Fruit fly (Drosophila melanogaster) whole organism, embryonic: ENCODE results near the gene Myo95E.
A peak's percentile ranks its signal among the peaks of the same experiment; 100 is the strongest.

Source experiments
- Ada2b ChIP-seq: fragments of 200-800 bp; sonication (Bioruptor generic); IDR thresholded peaks from 2 replicates; pipeline ENCODE4 v1.3.6; 2022; ENCODE audit warnings: missing biosample characterization, missing genetic modification characterization
- B-H1 ChIP-seq: fragments of 200-800 bp; sonication (Bioruptor generic); IDR thresholded peaks from 3 replicates; pipeline ENCODE4 v1.3.6; 2022; ENCODE audit warnings: missing biosample characterization, missing genetic modification characterization
- Bdp1 ChIP-seq: fragments of 200-800 bp; sonication (Bioruptor generic); optimal IDR thresholded peaks from 3 replicates; lab custom pipeline; 2016; ENCODE audit warnings: missing biosample characterization, missing genetic modification characterization
- CG10959 ChIP-seq: fragments of 200-800 bp; sonication (Bioruptor generic); IDR thresholded peaks from 2 replicates; pipeline ENCODE4 v1.3.6; 2022; ENCODE audit warnings: missing biosample characterization, missing genetic modification characterization
- CG11247 ChIP-seq: fragments of 200-800 bp; sonication (Bioruptor generic); IDR thresholded peaks from 2 replicates; pipeline ENCODE4 v1.3.6; 2022; ENCODE audit warnings: missing biosample characterization, missing genetic modification characterization
- CG11398 ChIP-seq: fragments of 200-800 bp; sonication (Bioruptor generic); optimal IDR thresholded peaks from 2 replicates; lab custom pipeline; 2016; ENCODE audit warnings: missing biosample characterization, missing genetic modification characterization
- CG11695 ChIP-seq: fragments of 200-800 bp; sonication (Bioruptor generic); IDR thresholded peaks from 3 replicates; pipeline ENCODE4 v1.3.6; 2022; ENCODE audit warnings: missing biosample characterization, missing genetic modification characterization
- CG12219 ChIP-seq: fragments of 200-800 bp; sonication (Bioruptor generic); optimal IDR thresholded peaks from 3 replicates; lab custom pipeline; 2018; ENCODE audit warnings: missing biosample characterization, mild to moderate bottlenecking, missing genetic modification characterization
- CG12299 ChIP-seq: fragments of 200-800 bp; sonication (Bioruptor generic); optimal IDR thresholded peaks from 2 replicates; lab custom pipeline; 2018; ENCODE audit warnings: missing biosample characterization, mild to moderate bottlenecking, missing genetic modification characterization
- CG13775 ChIP-seq: fragments of 200-800 bp; sonication (Bioruptor generic); optimal IDR thresholded peaks from 3 replicates; lab custom pipeline; 2017; ENCODE audit warnings: missing biosample characterization, mild to moderate bottlenecking, missing genetic modification characterization
- CG1529 ChIP-seq: fragments of 200-800 bp; sonication (Bioruptor generic); optimal IDR thresholded peaks from 3 replicates; lab custom pipeline; 2018; ENCODE audit warnings: missing biosample characterization, missing genetic modification characterization
- CG15514 ChIP-seq: fragments of 200-800 bp; sonication (Bioruptor generic); optimal IDR thresholded peaks from 3 replicates; lab custom pipeline; 2017; ENCODE audit warnings: missing biosample characterization, missing genetic modification characterization, mild to moderate bottlenecking, moderate library complexity, missing genetic modification reagents
- CG16779 ChIP-seq: fragments of 200-800 bp; sonication (Bioruptor generic); IDR thresholded peaks from 2 replicates; pipeline ENCODE4 v1.3.6; 2022; ENCODE audit warnings: missing biosample characterization, missing genetic modification characterization
- CG16815 ChIP-seq: fragments of 200-800 bp; sonication (Bioruptor generic); optimal IDR thresholded peaks from 3 replicates; lab custom pipeline; 2017; ENCODE audit warnings: missing biosample characterization, mild to moderate bottlenecking, missing genetic modification characterization
- CG17328 ChIP-seq: fragments of 200-800 bp; sonication (Bioruptor generic); IDR thresholded peaks from 2 replicates; pipeline ENCODE4 v1.3.6; 2022; ENCODE audit warnings: missing biosample characterization, missing genetic modification characterization
- CG1792 ChIP-seq: fragments of 200-800 bp; sonication (Bioruptor generic); optimal IDR thresholded peaks from 2 replicates; lab custom pipeline; 2016; ENCODE audit warnings: missing biosample characterization, missing genetic modification characterization
- CG2116 ChIP-seq: fragments of 200-800 bp; sonication (Bioruptor generic); optimal IDR thresholded peaks from 3 replicates; lab custom pipeline; 2018; ENCODE audit warnings: missing biosample characterization, mild to moderate bottlenecking, missing genetic modification characterization
- CG31365 ChIP-seq: fragments of 200-800 bp; sonication (Bioruptor generic); optimal IDR thresholded peaks from 2 replicates; lab custom pipeline; 2018; ENCODE audit warnings: missing biosample characterization, mild to moderate bottlenecking, missing genetic modification characterization
- CG3163 ChIP-seq: fragments of 200-800 bp; sonication (Bioruptor generic); optimal IDR thresholded peaks from 3 replicates; lab custom pipeline; 2016; ENCODE audit warnings: missing biosample characterization, missing genetic modification characterization
- CG3995 ChIP-seq: fragments of 200-800 bp; sonication (Bioruptor generic); optimal IDR thresholded peaks from 3 replicates; lab custom pipeline; 2016; ENCODE audit warnings: missing biosample characterization, missing genetic modification characterization
- CG6254 ChIP-seq: fragments of 200-800 bp; sonication (Bioruptor generic); optimal IDR thresholded peaks from 3 replicates; lab custom pipeline; 2017; ENCODE audit warnings: mild to moderate bottlenecking, missing biosample characterization, missing genetic modification reagents, missing genetic modification characterization
- CG9609 ChIP-seq: fragments of 200-800 bp; sonication (Bioruptor generic); optimal IDR thresholded peaks from 3 replicates; lab custom pipeline; 2016; ENCODE audit warnings: missing biosample characterization, missing genetic modification characterization
- CrebB ChIP-seq: fragments of 200-800 bp; sonication (Bioruptor generic); optimal IDR thresholded peaks from 3 replicates; lab custom pipeline; 2018; ENCODE audit warnings: missing biosample characterization, mild to moderate bottlenecking, missing genetic modification characterization
- D ChIP-seq, 2 experiments: fragments of 200-800 bp in 1 of 2; fragments of >200 bp in 1 of 2; sonication (Bioruptor generic) in 1 of 2; optimal IDR thresholded peaks; 2 replicates in 1 of 2; 3 replicates in 1 of 2; lab custom pipeline; 2017; ENCODE audit warnings: mild to moderate bottlenecking in 1 of 2, missing biosample characterization in 1 of 2, missing genetic modification characterization in 1 of 2, missing genetic modification reagents in 1 of 2
- Deaf1 ChIP-seq: fragments of 200-800 bp; optimal IDR thresholded peaks from 3 replicates; lab custom pipeline; 2019; ENCODE audit warnings: missing biosample characterization, mild to moderate bottlenecking, missing genetic modification characterization, moderate library complexity
- Dp ChIP-seq: fragments of 200-800 bp; sonication (Bioruptor generic); optimal IDR thresholded peaks from 2 replicates; lab custom pipeline; 2018; ENCODE audit warnings: missing biosample characterization, mild to moderate bottlenecking, missing genetic modification characterization, moderate library complexity
- Dref ChIP-seq: fragments of 200-800 bp; sonication (Bioruptor generic); IDR thresholded peaks from 2 replicates; pipeline ENCODE4 v1.3.6; 2022; ENCODE audit warnings: missing biosample characterization, missing genetic modification characterization
- Lpt ChIP-seq: fragments of >200 bp; optimal IDR thresholded peaks from 2 replicates; lab custom pipeline; 2018; ENCODE audit warnings: missing biosample characterization, missing genetic modification characterization
- MBD-R2 ChIP-seq: fragments of 200-800 bp; sonication (Bioruptor generic); IDR thresholded peaks from 2 replicates; pipeline ENCODE4 v1.3.6; 2022; ENCODE audit warnings: missing biosample characterization, missing genetic modification characterization
- Myb ChIP-seq: fragments of 200-800 bp; sonication (Bioruptor generic); optimal IDR thresholded peaks from 2 replicates; lab custom pipeline; 2016; ENCODE audit warnings: missing biosample characterization, missing genetic modification characterization
- Neu2 ChIP-seq: fragments of 200-800 bp; sonication (Bioruptor generic); optimal IDR thresholded peaks from 3 replicates; lab custom pipeline; 2016; ENCODE audit warnings: missing biosample characterization, missing genetic modification characterization, borderline replicate concordance
- Oli ChIP-seq: fragments of 200-800 bp; sonication (Bioruptor generic); optimal IDR thresholded peaks from 2 replicates; lab custom pipeline; 2018; ENCODE audit warnings: missing biosample characterization, mild to moderate bottlenecking, missing genetic modification characterization, moderate library complexity
- PHDP ChIP-seq: fragments of 200-800 bp; sonication (Bioruptor generic); optimal IDR thresholded peaks from 3 replicates; lab custom pipeline; 2018; ENCODE audit warnings: missing biosample characterization, mild to moderate bottlenecking, missing genetic modification characterization, moderate library complexity
- abd-A ChIP-seq: fragments of 200-800 bp; sonication (Bioruptor generic); optimal IDR thresholded peaks from 3 replicates; lab custom pipeline; 2019; ENCODE audit warnings: missing biosample characterization, mild to moderate bottlenecking, missing genetic modification characterization, moderate library complexity
- ara ChIP-seq: fragments of 200-800 bp; sonication (Bioruptor generic); IDR thresholded peaks from 2 replicates; pipeline ENCODE4 v1.3.6; 2022; ENCODE audit warnings: missing biosample characterization, missing genetic modification characterization
- bsh ChIP-seq, 2 experiments: fragments of 200-800 bp; sonication (Bioruptor generic); optimal IDR thresholded peaks; 2 replicates each; lab custom pipeline; 2017 to 2018; ENCODE audit warnings: mild to moderate bottlenecking in 2 of 2, missing biosample characterization in 2 of 2, missing genetic modification characterization in 2 of 2, moderate library complexity in 1 of 2
- btn ChIP-seq: fragments of 200-800 bp; sonication (Bioruptor generic); optimal IDR thresholded peaks from 2 replicates; lab custom pipeline; 2016; ENCODE audit warnings: missing biosample characterization, missing genetic modification characterization
- emc ChIP-seq: fragments of 200-800 bp; sonication (Bioruptor generic); optimal IDR thresholded peaks from 2 replicates; lab custom pipeline; 2016; ENCODE audit warnings: missing biosample characterization, missing genetic modification characterization
- ftz-f1 ChIP-seq: fragments of 200-800 bp; sonication (Bioruptor generic); optimal IDR thresholded peaks from 2 replicates; lab custom pipeline; 2016; ENCODE audit warnings: missing biosample characterization, missing genetic modification characterization
- nerfin-2 ChIP-seq: fragments of 200-800 bp; sonication (Bioruptor generic); IDR thresholded peaks from 2 replicates; pipeline ENCODE4 v1.3.6; 2022; ENCODE audit warnings: missing biosample characterization, missing genetic modification characterization; ENCODE audit not compliant: partially characterized antibody
- nmo ChIP-seq: fragments of 200-800 bp; sonication (Bioruptor generic); optimal IDR thresholded peaks from 2 replicates; lab custom pipeline; 2018; ENCODE audit warnings: missing biosample characterization, mild to moderate bottlenecking, missing genetic modification characterization, moderate library complexity
- peb ChIP-seq: fragments of 200-800 bp; sonication (Bioruptor generic); IDR thresholded peaks from 2 replicates; pipeline ENCODE4 v1.3.6; 2022; ENCODE audit warnings: missing biosample characterization, missing genetic modification characterization
- prd ChIP-seq, 3 experiments: fragments of >200 bp in 2 of 3; fragments of 200-800 bp in 1 of 3; sonication (Bioruptor generic) in 1 of 3; optimal IDR thresholded peaks in 2 of 3; IDR thresholded peaks in 1 of 3; 2 replicates in 2 of 3; 3 replicates in 1 of 3; pipeline versions ENCODE4 v1.3.6 to Lab custom; 2017 to 2022; ENCODE audit warnings: missing biosample characterization in 1 of 3, missing genetic modification characterization in 1 of 3
- run ChIP-seq: fragments of 200-800 bp; sonication (Bioruptor generic); optimal IDR thresholded peaks from 3 replicates; lab custom pipeline; 2018; ENCODE audit warnings: missing biosample characterization, mild to moderate bottlenecking, missing genetic modification characterization
- scrt ChIP-seq: fragments of 200-800 bp; sonication (Bioruptor generic); optimal IDR thresholded peaks from 2 replicates; lab custom pipeline; 2018; ENCODE audit warnings: missing biosample characterization, mild to moderate bottlenecking, missing genetic modification characterization, moderate library complexity
- so ChIP-seq: fragments of 200-800 bp; sonication (Bioruptor generic); IDR thresholded peaks from 3 replicates; pipeline ENCODE4 v1.3.6; 2022; ENCODE audit warnings: missing biosample characterization, missing genetic modification characterization
- tgo ChIP-seq: fragments of 200-800 bp; sonication (Bioruptor generic); IDR thresholded peaks from 3 replicates; pipeline ENCODE4 v1.3.6; 2022; ENCODE audit warnings: missing biosample characterization, missing genetic modification characterization
- zen2 ChIP-seq: fragments of 200-800 bp; sonication (Bioruptor generic); IDR thresholded peaks from 3 replicates; pipeline ENCODE4 v1.3.6; 2022; ENCODE audit warnings: missing biosample characterization, missing genetic modification characterization; ENCODE audit not compliant: partially characterized antibody
- zfh2 ChIP-seq: fragments of 200-800 bp; sonication (Bioruptor generic); optimal IDR thresholded peaks from 2 replicates; lab custom pipeline; 2016; ENCODE audit warnings: missing biosample characterization, missing genetic modification characterization

The Myo95E gene

DNA sequence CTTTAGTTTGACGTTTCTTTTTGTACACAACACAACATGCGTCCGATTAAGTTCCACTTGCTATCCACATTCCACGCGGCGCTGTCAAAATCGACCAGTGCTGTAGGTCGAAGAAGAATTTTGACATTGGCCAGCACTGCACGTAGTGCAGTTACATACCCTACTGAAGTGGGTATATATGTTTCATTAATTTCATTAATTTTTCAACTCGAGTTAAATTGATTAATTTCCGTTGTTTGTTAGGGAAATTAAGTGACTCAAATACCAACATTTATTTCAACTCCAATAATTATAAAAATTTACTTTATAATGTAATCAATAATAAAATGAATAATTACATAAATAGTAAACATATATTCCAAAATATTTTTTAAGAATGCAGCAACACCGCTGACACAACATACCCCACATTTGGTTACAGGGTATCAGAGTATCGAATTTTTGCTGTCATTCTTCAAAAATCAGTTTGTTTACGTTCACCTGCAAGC is 52.4 kb downstream of the Myo95E start, which contains the start of the genes eIF4EHP and CG18428 (continued):
- no peak; the same call in 2 of the 3 replicates for TF ChIP-seq B-H1
- TF ChIP-seq MBD-R2 (GFP tag; lab: Robert Waterston, UW): no peak; the same call in 1 of the 2 replicates
- TF ChIP-seq CG11247: no peak
- TF ChIP-seq Neu2 (GFP tag; lab: Kevin White, UChicago): no peak
- TF ChIP-seq Myb (GFP tag; lab: Kevin White, UChicago): peak; percentile 70
- TF ChIP-seq CG11398 (GFP tag; lab: Kevin White, UChicago): peak; percentile 79
- peak; percentile 99 for TF ChIP-seq CG12299
- TF ChIP-seq CG31365 (tag; lab: Kevin White, UChicago): peak; percentile 79
- peak; percentile 98 for TF ChIP-seq abd-A (tag; lab: Kevin White, UChicago)
- peak; percentile 89 for TF ChIP-seq zfh2 (GFP tag; lab: Kevin White, UChicago)
- TF ChIP-seq prd (optimal IDR thresholded peaks at IDR 0.05; lab: Kevin White, UChicago): no peak
- no peak for TF ChIP-seq prd (GFP tag; IDR thresholded peaks at IDR 0.05; lab: Robert Waterston, UW)
- TF ChIP-seq CrebB: peak; percentile 99
- TF ChIP-seq CG1792 (GFP tag; lab: Kevin White, UChicago): peak; percentile 81
- TF ChIP-seq CG9609 (GFP tag; lab: Kevin White, UChicago): peak; percentile 73
- TF ChIP-seq nmo: peak; percentile 100
- TF ChIP-seq Lpt (GFP tag; lab: Kevin White, UChicago): no peak
- peak; percentile 93 for TF ChIP-seq Deaf1 (tag; lab: Kevin White, UChicago)
- TF ChIP-seq CG16779: no peak
- TF ChIP-seq CG6254 (GFP tag; lab: Kevin White, UChicago): peak; percentile 95
- TF ChIP-seq zen2: no peak
- no peak for TF ChIP-seq so (GFP tag; lab: Robert Waterston, UW)
- TF ChIP-seq CG17328: no peak
- peak; percentile 100 for TF ChIP-seq PHDP (tag; lab: Kevin White, UChicago)
- peak; percentile 62 for TF ChIP-seq btn
- no peak for TF ChIP-seq D (optimal IDR thresholded peaks at IDR 0.05; lab: Kevin White, UChicago)
- peak; percentile 99 for TF ChIP-seq D (GFP tag; optimal IDR thresholded peaks at IDR 0.05; lab: Kevin White, UChicago)
- TF ChIP-seq tgo: no peak
- TF ChIP-seq CG12219 (GFP tag; lab: Kevin White, UChicago): peak; percentile 97
- TF ChIP-seq Dp (GFP tag; lab: Kevin White, UChicago): peak; percentile 54
- TF ChIP-seq CG11695: no peak
- peak; percentile 89 for TF ChIP-seq CG2116
- peak; percentile 98 for TF ChIP-seq CG1529
- peak; percentile 74 for TF ChIP-seq CG3995 (GFP tag; lab: Kevin White, UChicago)
- 0 out of 2 replicates have a peak, but pooled peaks have one; percentile 33 for TF ChIP-seq Dref
- TF ChIP-seq nerfin-2 (GFP tag; lab: Robert Waterston, UW): no peak
- TF ChIP-seq ara: 0 out of 2 replicates have a peak, but pooled peaks have one; percentile 98
- TF ChIP-seq CG15514 (GFP tag; lab: Kevin White, UChicago): peak; percentile 95
- TF ChIP-seq ftz-f1 (GFP tag; lab: Kevin White, UChicago): peak; percentile 48
- peak; percentile 87 for TF ChIP-seq Bdp1 (GFP tag; lab: Kevin White, UChicago)
- peak; percentile 97 to 99 for TF ChIP-seq bsh (GFP tag; optimal IDR thresholded peaks at IDR 0.05; lab: Kevin White, UChicago)
- peak; percentile 99 for TF ChIP-seq CG16815 (GFP tag; lab: Kevin White, UChicago)
- peak; percentile 99 for TF ChIP-seq scrt (GFP tag; lab: Kevin White, UChicago)
- peak; percentile 62 for TF ChIP-seq CG3163 (GFP tag; lab: Kevin White, UChicago)
- peak; percentile 98 for TF ChIP-seq run
- peak; percentile 99 for TF ChIP-seq Oli (tag; lab: Kevin White, UChicago)
- TF ChIP-seq CG10959 (GFP tag; lab: Robert Waterston, UW): no peak; the same call in 1 of the 2 replicates
- peak; percentile 73 for TF ChIP-seq emc (GFP tag; lab: Kevin White, UChicago)
- TF ChIP-seq Ada2b (GFP tag; lab: Robert Waterston, UW): no peak
- TF ChIP-seq CG13775 (GFP tag; lab: Kevin White, UChicago): peak; percentile 99
- TF ChIP-seq peb: no peak; the same call in none of the 2 replicates
